Worm (Caenorhabditis elegans) whole organism, L1 larva: Measurements from ENCODE around the gene M04C3.1.
A peak's percentile ranks its signal among the peaks of the same experiment; 100 is the strongest.

Experiments
- C34B4.2 ChIP-seq: sonication (generic microtip); optimal IDR thresholded peaks from 2 replicates; lab custom pipeline; 2017; ENCODE audit warnings: mild to moderate bottlenecking, missing genetic modification characterization, missing compliant biosample characterization
- F16B12.6 ChIP-seq: fragments of 150-350 bp; optimal IDR thresholded peaks from 2 replicates; lab custom pipeline; 2014; ENCODE audit warnings: missing biosample characterization, missing genetic modification characterization
- aha-1 ChIP-seq: fragments of 150-350 bp; optimal IDR thresholded peaks from 2 replicates; lab custom pipeline; 2014; ENCODE audit warnings: missing biosample characterization, missing genetic modification characterization
- alr-1 ChIP-seq: fragments of 200-800 bp; sonication (Bioruptor generic); optimal IDR thresholded peaks from 2 replicates; lab custom pipeline; 2018; ENCODE audit warnings: borderline replicate concordance, mild to moderate bottlenecking, missing genetic modification characterization, missing compliant biosample characterization
- blmp-1 ChIP-seq: fragments of 150-350 bp; optimal IDR thresholded peaks from 2 replicates; lab custom pipeline; 2014; ENCODE audit warnings: missing biosample characterization, missing genetic modification characterization
- ceh-88 ChIP-seq: fragments of 200-800 bp; sonication (Bioruptor generic); IDR thresholded peaks from 2 replicates; pipeline ENCODE4 v1.3.6; 2022; ENCODE audit warnings: missing genetic modification characterization, missing compliant biosample characterization
- dpl-1 ChIP-seq, 3 experiments: fragments of 150-350 bp in 2 of 3; sonication (generic microtip) in 1 of 3; optimal IDR thresholded peaks; 2 replicates each; lab custom pipeline; 2014 to 2017; ENCODE audit warnings: missing biosample characterization in 3 of 3, missing genetic modification characterization in 3 of 3, missing genetic modification reagents in 3 of 3
- efl-1 ChIP-seq, 4 experiments: fragments of 150-350 bp; optimal IDR thresholded peaks in 3 of 4; peaks in 1 of 4; 1 replicate in 1 of 4; 2 replicates in 3 of 4; lab custom pipeline; 2014; ENCODE audit warnings: missing biosample characterization in 2 of 4, missing genetic modification characterization in 2 of 4, missing genetic modification reagents in 2 of 4
- egl-13 ChIP-seq: sonication (generic microtip); optimal IDR thresholded peaks from 2 replicates; lab custom pipeline; 2016; ENCODE audit warnings: missing genotype, missing genetic modification reagents, missing genetic modification characterization, missing compliant biosample characterization
- egl-27 ChIP-seq, 2 experiments: fragments of 150-350 bp in 1 of 2; sonication (generic microtip); optimal IDR thresholded peaks; 3 replicates each; lab custom pipeline; 2017 to 2018; ENCODE audit warnings: missing biosample characterization in 2 of 2, missing genetic modification characterization in 2 of 2, missing genetic modification reagents in 2 of 2
- elt-2 ChIP-seq: sonication (generic microtip); optimal IDR thresholded peaks from 2 replicates; lab custom pipeline; 2016; ENCODE audit warnings: missing genetic modification characterization, mild to moderate bottlenecking, inconsistent platforms, missing compliant biosample characterization, missing genetic modification reagents
- fkh-4 ChIP-seq: sonication (generic microtip); optimal IDR thresholded peaks from 2 replicates; lab custom pipeline; 2016; ENCODE audit warnings: missing compliant biosample characterization, missing genetic modification characterization, borderline replicate concordance
- fkh-8 ChIP-seq: sonication (generic microtip); optimal IDR thresholded peaks from 2 replicates; lab custom pipeline; 2016; ENCODE audit warnings: mild to moderate bottlenecking, missing genetic modification characterization, missing compliant biosample characterization
- fos-1 ChIP-seq: fragments of 150-350 bp; optimal IDR thresholded peaks from 2 replicates; lab custom pipeline; 2014; ENCODE audit warnings: missing biosample characterization, missing genetic modification characterization
- grh-1 ChIP-seq: fragments of 200-800 bp; sonication (Bioruptor generic); IDR thresholded peaks from 2 replicates; pipeline ENCODE4 v1.3.6; 2022; ENCODE audit warnings: missing genetic modification reagents, missing genetic modification characterization, missing compliant biosample characterization
- hlh-4 ChIP-seq: sonication (generic microtip); optimal IDR thresholded peaks from 2 replicates; lab custom pipeline; 2016; ENCODE audit warnings: mild to moderate bottlenecking, missing genetic modification characterization, missing compliant biosample characterization
- hpl-2 ChIP-seq: fragments of 150-350 bp; optimal IDR thresholded peaks from 2 replicates; lab custom pipeline; 2014; ENCODE audit warnings: missing biosample characterization, missing genetic modification reagents, missing genetic modification characterization
- lin-13 ChIP-seq: fragments of 150-350 bp; optimal IDR thresholded peaks from 2 replicates; lab custom pipeline; 2014; ENCODE audit warnings: missing biosample characterization, missing genetic modification reagents, missing genetic modification characterization
- lin-15B ChIP-seq: fragments of 150-350 bp; sonication (generic microtip); optimal IDR thresholded peaks from 3 replicates; lab custom pipeline; 2014; ENCODE audit warnings: missing biosample characterization, missing genetic modification characterization
- lir-3 ChIP-seq: sonication (generic microtip); optimal IDR thresholded peaks from 2 replicates; lab custom pipeline; 2016; ENCODE audit warnings: mild to moderate bottlenecking, missing genetic modification characterization, moderate library complexity, missing compliant biosample characterization; ENCODE audit not compliant: poor library complexity
- mef-2 ChIP-seq: fragments of 150-350 bp; optimal IDR thresholded peaks from 2 replicates; lab custom pipeline; 2014; ENCODE audit warnings: missing biosample characterization, missing genetic modification characterization
- nhr-11 ChIP-seq: fragments of 150-350 bp; optimal IDR thresholded peaks from 2 replicates; lab custom pipeline; 2014; ENCODE audit warnings: missing biosample characterization, missing genetic modification characterization
- nhr-237 ChIP-seq: fragments of 150-350 bp; optimal IDR thresholded peaks from 2 replicates; lab custom pipeline; 2014; ENCODE audit warnings: missing biosample characterization, missing genetic modification characterization
- nhr-76 ChIP-seq: sonication (generic microtip); optimal IDR thresholded peaks from 2 replicates; lab custom pipeline; 2017; ENCODE audit warnings: missing biosample characterization, missing genetic modification characterization
- nhr-84 ChIP-seq: sonication (generic microtip); optimal IDR thresholded peaks from 2 replicates; lab custom pipeline; 2017; ENCODE audit warnings: missing biosample characterization, missing genetic modification characterization
- nhr-85 ChIP-seq: sonication (generic microtip); peaks from one replicate; lab custom pipeline; 2016; ENCODE audit warnings: missing genetic modification characterization, inconsistent platforms, missing compliant biosample characterization
- nhr-90 ChIP-seq: sonication (generic microtip); optimal IDR thresholded peaks from 2 replicates; lab custom pipeline; 2016; ENCODE audit warnings: mild to moderate bottlenecking, missing genetic modification characterization, missing compliant biosample characterization; ENCODE audit not compliant: poor library complexity
- pag-3 ChIP-seq: sonication (generic microtip); optimal IDR thresholded peaks from 2 replicates; lab custom pipeline; 2017; ENCODE audit warnings: missing genetic modification characterization, mild to moderate bottlenecking, missing compliant biosample characterization, antibody characterized with exemption, borderline replicate concordance; ENCODE audit not compliant: insufficient read depth
- pax-3 ChIP-seq: fragments of 200-800 bp; sonication (Bioruptor generic); optimal IDR thresholded peaks from 2 replicates; lab custom pipeline; 2018; ENCODE audit warnings: mild to moderate bottlenecking, missing genetic modification characterization, moderate library complexity, missing compliant biosample characterization
- skn-1 ChIP-seq: fragments of 150-350 bp; optimal IDR thresholded peaks from 2 replicates; lab custom pipeline; 2014; ENCODE audit warnings: missing biosample characterization, missing genetic modification characterization
- sox-4 ChIP-seq: sonication (generic microtip); optimal IDR thresholded peaks from 2 replicates; lab custom pipeline; 2016; ENCODE audit warnings: missing genetic modification characterization, missing compliant biosample characterization
- sptf-1 ChIP-seq: fragments of 150-350 bp; optimal IDR thresholded peaks from 2 replicates; lab custom pipeline; 2014; ENCODE audit warnings: missing biosample characterization, missing genetic modification characterization
- tlp-1 ChIP-seq: fragments of 150-350 bp; optimal IDR thresholded peaks from 2 replicates; lab custom pipeline; 2014; ENCODE audit warnings: missing biosample characterization, missing genetic modification characterization
- unc-62 ChIP-seq: fragments of 150-350 bp; optimal IDR thresholded peaks from 2 replicates; lab custom pipeline; 2014; ENCODE audit warnings: missing biosample characterization, missing genetic modification reagents, missing genetic modification characterization
- zip-4 ChIP-seq: fragments of 200-800 bp; sonication (Bioruptor generic); optimal IDR thresholded peaks from 2 replicates; lab custom pipeline; 2018; ENCODE audit warnings: mild to moderate bottlenecking, missing genetic modification characterization, moderate library complexity, missing compliant biosample characterization
- ztf-11 ChIP-seq, 2 experiments: sonication (generic microtip); optimal IDR thresholded peaks; 2 replicates each; lab custom pipeline; 2016 to 2017; ENCODE audit warnings: missing genetic modification characterization in 2 of 2, missing biosample characterization in 1 of 2, missing compliant biosample characterization in 1 of 2

The M04C3.1 gene

ce11 chrV:19403619-19404018, 41.8 kb downstream of the M04C3.1 start:
- no peak for TF ChIP-seq aha-1
- no peak for TF ChIP-seq efl-1 (optimal IDR thresholded peaks at IDR 0.05; lab: Kevin White, UChicago)
- TF ChIP-seq efl-1 (GFP tag; optimal IDR thresholded peaks at IDR 0.05 in 1 of 2; lab: Kevin White, UChicago): peak in 1 of 2 experiments; percentile 68
- TF ChIP-seq blmp-1 (tag; lab: Kevin White, UChicago): no peak
- no peak for TF ChIP-seq pag-3
- TF ChIP-seq nhr-84: no peak
- no peak for TF ChIP-seq sox-4 (tag; lab: Kevin White, UChicago)
- no peak for TF ChIP-seq hlh-4 (tag; lab: Kevin White, UChicago)
- no peak for TF ChIP-seq fkh-4 (tag; lab: Kevin White, UChicago)

ce11 chrV:19402855-19403254, 42.5 kb downstream of the M04C3.1 start, which contains the start of gene C25F9.12:
C25F9.12 (minus strand) TSS chrV:19402955.
- TF ChIP-seq dpl-1 (GFP tag; optimal IDR thresholded peaks at IDR 0.05; lab: Kevin White, UChicago) (no peak), unc-62 (GFP tag; lab: Kevin White, UChicago) (no peak), mef-2 (no peak)
- TF ChIP-seq, all 84 proteins: peak for 0

ce11 chrV:19401429-19401828, 44.0 kb downstream of the M04C3.1 start:
- TF ChIP-seq elt-2 (tag; lab: Kevin White, UChicago): peak; percentile 32
- TF ChIP-seq lin-13: no peak
- no peak for TF ChIP-seq nhr-90 (tag; lab: Kevin White, UChicago)
- no peak for TF ChIP-seq fos-1 (tag; lab: Kevin White, UChicago)
- TF ChIP-seq tlp-1 (tag; lab: Kevin White, UChicago): peak; percentile 62
- TF ChIP-seq lir-3 (tag; lab: Kevin White, UChicago): no peak
- TF ChIP-seq efl-1 (optimal IDR thresholded peaks at IDR 0.05; lab: Kevin White, UChicago): no peak
- peak in 1 of 2 experiments; percentile 9 for TF ChIP-seq efl-1 (GFP tag; optimal IDR thresholded peaks at IDR 0.05 in 1 of 2; lab: Kevin White, UChicago)
- TF ChIP-seq nhr-84: no peak

ce11 chrV:19400619-19401018, 44.8 kb downstream of the M04C3.1 start, which contains the start of gene srw-86:
srw-86 (minus strand) TSS chrV:19400719.
- TF ChIP-seq zip-4 (no peak), nhr-90 (tag; lab: Kevin White, UChicago) (no peak), efl-1 (optimal IDR thresholded peaks at IDR 0.05; lab: Kevin White, UChicago) (no peak), efl-1 (GFP tag; optimal IDR thresholded peaks at IDR 0.05 in 1 of 2; lab: Kevin White, UChicago) (no peak), lin-13 (no peak), pax-3 (tag; lab: Kevin White, UChicago) (no peak), egl-13 (no peak), hpl-2 (no peak), grh-1 (GFP tag; lab: Robert Waterston, UW) (no peak), nhr-237 (tag; lab: Kevin White, UChicago) (no peak), fos-1 (tag; lab: Kevin White, UChicago) (no peak)

ce11 chrV:19398882-19399281, 46.5 kb downstream of the M04C3.1 start, which contains the start of gene C25F9.13:
C25F9.13 (minus strand) TSS chrV:19398982.
- TF ChIP-seq pax-3 (tag; lab: Kevin White, UChicago): no peak
- no peak for TF ChIP-seq ztf-11 (tag; optimal IDR thresholded peaks at IDR 0.05; lab: Kevin White, UChicago)
- no peak for TF ChIP-seq sox-4 (tag; lab: Kevin White, UChicago)
- TF ChIP-seq sptf-1: no peak
- no peak for TF ChIP-seq nhr-85 (tag; lab: Kevin White, UChicago)
- no peak for TF ChIP-seq C34B4.2 (tag; lab: Kevin White, UChicago)
- TF ChIP-seq ceh-88 (GFP tag; lab: Robert Waterston, UW): no peak
- no peak for TF ChIP-seq lin-15B (tag; lab: Kevin White, UChicago)
- TF ChIP-seq lir-3 (tag; lab: Kevin White, UChicago): no peak
- no peak for TF ChIP-seq alr-1 (tag; lab: Kevin White, UChicago)
- no peak for TF ChIP-seq blmp-1 (tag; lab: Kevin White, UChicago)
- TF ChIP-seq F16B12.6 (tag; lab: Kevin White, UChicago): no peak
- TF ChIP-seq nhr-76: no peak
- TF ChIP-seq egl-27 (tag; optimal IDR thresholded peaks at IDR 0.05; lab: Kevin White, UChicago): no peak
- no peak for TF ChIP-seq skn-1 (tag; lab: Kevin White, UChicago)
- no peak for TF ChIP-seq fkh-8 (tag; lab: Kevin White, UChicago)
- TF ChIP-seq nhr-90 (tag; lab: Kevin White, UChicago): no peak
- TF ChIP-seq pag-3: no peak
- no peak for TF ChIP-seq nhr-11 (tag; lab: Kevin White, UChicago)
